Worm (Caenorhabditis elegans) whole organism, midembryonic: Measurements from ENCODE around the gene Y53C12A.6.

Source experiments
- T22C8.4 ChIP-seq: fragments of 200-800 bp; sonication (Bioruptor generic); IDR thresholded peaks from 2 replicates; pipeline ENCODE4 v1.3.6; 2022; ENCODE audit warnings: missing genetic modification characterization, missing compliant biosample characterization
- cog-1 ChIP-seq: sonication (generic microtip); optimal IDR thresholded peaks from 2 replicates; lab custom pipeline; 2016; ENCODE audit warnings: missing genetic modification characterization, missing compliant biosample characterization
- flt-1 ChIP-seq: fragments of 200-800 bp; sonication (Bioruptor generic); IDR thresholded peaks from 2 replicates; pipeline ENCODE4 v1.3.6; 2022; ENCODE audit warnings: missing genetic modification characterization, missing compliant biosample characterization
- klf-2 ChIP-seq: fragments of 200-800 bp; sonication (Bioruptor generic); conservative IDR thresholded peaks from 2 replicates; pipeline ENCODE4 v1.3.6; 2022; ENCODE audit warnings: missing genetic modification reagents, missing genetic modification characterization, missing compliant biosample characterization
- ref-1 ChIP-seq: fragments of 200-800 bp; sonication (Bioruptor generic); conservative IDR thresholded peaks from 2 replicates; pipeline ENCODE4 v1.3.6; 2022; ENCODE audit warnings: missing genetic modification reagents, missing genetic modification characterization, missing compliant biosample characterization
- ztf-23 ChIP-seq: fragments of 200-800 bp; sonication (Bioruptor generic); IDR thresholded peaks from 2 replicates; pipeline ENCODE4 v1.3.6; 2022; ENCODE audit warnings: missing genetic modification reagents, missing genetic modification characterization, missing compliant biosample characterization

ce11 chrII:9742784-9743183, 25.0 kb upstream of the Y53C12A.6 start, which contains the start of gene pno-1:
- no peak for TF ChIP-seq T22C8.4 (GFP tag; lab: Robert Waterston, UW)
- TF ChIP-seq cog-1 (tag; lab: Kevin White, UChicago): no peak
- no peak for TF ChIP-seq ref-1 (GFP tag; lab: Robert Waterston, UW)
- no peak for TF ChIP-seq ztf-23 (GFP tag; lab: Robert Waterston, UW)
- TF ChIP-seq klf-2 (GFP tag; lab: Robert Waterston, UW): no peak
- TF ChIP-seq flt-1 (GFP tag; lab: Robert Waterston, UW): no peak
